Worm (Caenorhabditis elegans) whole organism, L2 larva: ENCODE data around the gene vha-7.

Source experiments
- C34F6.9 ChIP-seq: fragments of 150-350 bp; optimal IDR thresholded peaks from 2 replicates; lab custom pipeline; 2014; ENCODE audit warnings: missing biosample characterization, missing genetic modification characterization
- F13H6.1 ChIP-seq: sonication (generic microtip); optimal IDR thresholded peaks from 2 replicates; lab custom pipeline; 2016; ENCODE audit warnings: missing genetic modification characterization, missing compliant biosample characterization
- ama-1 ChIP-seq: fragments of 150-350 bp; optimal IDR thresholded peaks from 2 replicates; lab custom pipeline; 2018; ENCODE audit warnings: inconsistent platforms
- blmp-1 ChIP-seq: sonication (generic microtip); optimal IDR thresholded peaks from 2 replicates; lab custom pipeline; 2017; ENCODE audit warnings: missing genetic modification characterization, mild to moderate bottlenecking, missing compliant biosample characterization, antibody characterized with exemption, moderate library complexity; ENCODE audit not compliant: insufficient read depth
- ceh-82 ChIP-seq: fragments of 150-350 bp; optimal IDR thresholded peaks from 2 replicates; lab custom pipeline; 2014; ENCODE audit warnings: missing biosample characterization, missing genetic modification characterization
- crh-2 ChIP-seq: sonication (generic microtip); optimal IDR thresholded peaks from 2 replicates; lab custom pipeline; 2017; ENCODE audit warnings: missing biosample characterization, missing genetic modification characterization
- egl-27 ChIP-seq: sonication (generic microtip); optimal IDR thresholded peaks from 3 replicates; lab custom pipeline; 2017; ENCODE audit warnings: missing biosample characterization, missing genetic modification reagents, missing genetic modification characterization
- fos-1 ChIP-seq: fragments of 150-350 bp; optimal IDR thresholded peaks from 2 replicates; lab custom pipeline; 2014; ENCODE audit warnings: missing biosample characterization, missing genetic modification characterization
- gmeb-1 ChIP-seq: fragments of 150-350 bp; optimal IDR thresholded peaks from 2 replicates; lab custom pipeline; 2014; ENCODE audit warnings: missing biosample characterization, missing genetic modification characterization
- lin-11 ChIP-seq: fragments of 150-350 bp; sonication (generic microtip); optimal IDR thresholded peaks from 2 replicates; lab custom pipeline; 2014; ENCODE audit warnings: missing biosample characterization, missing genetic modification characterization, inconsistent platforms, mixed read lengths
- lin-39 ChIP-seq: fragments of 150-350 bp; optimal IDR thresholded peaks from 2 replicates; lab custom pipeline; 2014; ENCODE audit warnings: missing biosample characterization, missing genetic modification reagents, missing genetic modification characterization
- lsy-2 ChIP-seq, 2 experiments: fragments of 150-350 bp in 1 of 2; sonication (generic microtip) in 1 of 2; optimal IDR thresholded peaks; 2 replicates each; lab custom pipeline; 2014 to 2017; ENCODE audit warnings: missing biosample characterization in 2 of 2, missing genetic modification characterization in 2 of 2
- mab-5 ChIP-seq: fragments of 150-350 bp; optimal IDR thresholded peaks from 2 replicates; lab custom pipeline; 2014; ENCODE audit warnings: missing biosample characterization, missing genetic modification characterization
- mbf-1 ChIP-seq: sonication (generic microtip); optimal IDR thresholded peaks from 2 replicates; lab custom pipeline; 2017; ENCODE audit warnings: missing biosample characterization, missing genetic modification characterization
- nhr-11 ChIP-seq: fragments of 150-350 bp; optimal IDR thresholded peaks from 2 replicates; lab custom pipeline; 2014; ENCODE audit warnings: missing biosample characterization, missing genetic modification characterization
- nhr-129 ChIP-seq: fragments of 150-350 bp; optimal IDR thresholded peaks from 2 replicates; lab custom pipeline; 2014; ENCODE audit warnings: missing biosample characterization, missing genetic modification characterization
- nhr-237 ChIP-seq: fragments of 150-350 bp; optimal IDR thresholded peaks from 2 replicates; lab custom pipeline; 2014; ENCODE audit warnings: missing biosample characterization, missing genetic modification characterization
- nhr-25 ChIP-seq: fragments of 150-350 bp; sonication (generic microtip); optimal IDR thresholded peaks from 3 replicates; lab custom pipeline; 2014; ENCODE audit warnings: missing biosample characterization, missing genetic modification characterization
- nhr-77 ChIP-seq: fragments of 150-350 bp; optimal IDR thresholded peaks from 2 replicates; lab custom pipeline; 2014; ENCODE audit warnings: missing biosample characterization, missing genetic modification characterization
- peb-1 ChIP-seq: fragments of 150-350 bp; optimal IDR thresholded peaks from 2 replicates; lab custom pipeline; 2014; ENCODE audit warnings: missing biosample characterization, missing genetic modification characterization
- sem-4 ChIP-seq: fragments of 150-350 bp; optimal IDR thresholded peaks from 2 replicates; lab custom pipeline; 2014; ENCODE audit warnings: missing biosample characterization, missing genetic modification reagents, missing genetic modification characterization
- skn-1 ChIP-seq: sonication (generic microtip); optimal IDR thresholded peaks from 2 replicates; lab custom pipeline; 2017; ENCODE audit warnings: missing biosample characterization, missing genetic modification characterization
- sma-3 ChIP-seq: sonication (generic microtip); optimal IDR thresholded peaks from 2 replicates; lab custom pipeline; 2016; ENCODE audit warnings: missing genetic modification reagents, missing genetic modification characterization, missing compliant biosample characterization
- sma-9 ChIP-seq, 2 experiments: fragments of 150-350 bp in 1 of 2; sonication (generic microtip) in 1 of 2; optimal IDR thresholded peaks; 2 replicates each; lab custom pipeline; 2014 to 2016; ENCODE audit warnings: missing genetic modification characterization in 2 of 2, mild to moderate bottlenecking in 1 of 2, missing biosample characterization in 1 of 2, missing compliant biosample characterization in 1 of 2, missing genetic modification reagents in 1 of 2, moderate library complexity in 1 of 2
- unc-39 ChIP-seq: fragments of 150-350 bp; optimal IDR thresholded peaks from 2 replicates; lab custom pipeline; 2014; ENCODE audit warnings: missing biosample characterization, missing genetic modification characterization
- unc-55 ChIP-seq: fragments of 150-350 bp; sonication (generic microtip); optimal IDR thresholded peaks from 3 replicates; lab custom pipeline; 2014; ENCODE audit warnings: missing biosample characterization, missing genetic modification reagents, missing genetic modification characterization
- unc-62 ChIP-seq: fragments of 150-350 bp; optimal IDR thresholded peaks from 2 replicates; lab custom pipeline; 2014; ENCODE audit warnings: missing biosample characterization, missing genetic modification reagents, missing genetic modification characterization
- zag-1 ChIP-seq: fragments of 150-350 bp; optimal IDR thresholded peaks from 2 replicates; lab custom pipeline; 2014; ENCODE audit warnings: missing biosample characterization, missing genetic modification characterization
- ztf-11 ChIP-seq: sonication (generic microtip); optimal IDR thresholded peaks from 2 replicates; lab custom pipeline; 2017; ENCODE audit warnings: missing biosample characterization, missing genetic modification characterization
- ztf-4 ChIP-seq: fragments of 150-350 bp; optimal IDR thresholded peaks from 2 replicates; lab custom pipeline; 2014; ENCODE audit warnings: missing biosample characterization, missing genetic modification characterization

Gene vha-7

DNA sequence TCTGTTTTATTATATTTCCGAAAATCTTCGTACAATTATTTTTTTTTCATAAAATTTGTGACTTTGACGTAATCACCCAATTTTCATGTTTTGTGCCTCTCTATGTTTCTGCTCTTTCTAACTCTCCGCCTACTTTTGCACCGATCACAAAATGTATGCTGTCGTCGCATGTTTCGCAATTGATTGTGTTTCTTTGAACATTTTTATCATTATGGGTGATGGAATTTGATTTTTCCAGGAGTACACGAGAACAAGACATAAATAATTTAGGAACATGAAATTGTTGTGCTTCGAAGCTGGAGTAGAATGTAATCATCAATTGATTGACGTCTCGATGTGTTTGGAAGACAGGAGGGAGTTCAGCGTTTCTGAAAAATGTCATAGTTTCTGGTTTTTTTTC is 39.3 kb upstream of the vha-7 start:
- TF ChIP-seq skn-1 (tag; lab: Kevin White, UChicago) (no peak), fos-1 (tag; lab: Kevin White, UChicago) (peak; percentile 85), sma-3 (GFP tag; lab: Kevin White, UChicago) (no peak), nhr-25 (tag; lab: Kevin White, UChicago) (no peak), zag-1 (no peak), crh-2 (peak; percentile 25), ztf-11 (tag; lab: Kevin White, UChicago) (no peak), sma-9 (GFP tag; optimal IDR thresholded peaks at IDR 0.05; lab: Kevin White, UChicago) (peak; percentile 44), sma-9 (tag; optimal IDR thresholded peaks at IDR 0.05; lab: Kevin White, UChicago) (no peak)

DNA sequence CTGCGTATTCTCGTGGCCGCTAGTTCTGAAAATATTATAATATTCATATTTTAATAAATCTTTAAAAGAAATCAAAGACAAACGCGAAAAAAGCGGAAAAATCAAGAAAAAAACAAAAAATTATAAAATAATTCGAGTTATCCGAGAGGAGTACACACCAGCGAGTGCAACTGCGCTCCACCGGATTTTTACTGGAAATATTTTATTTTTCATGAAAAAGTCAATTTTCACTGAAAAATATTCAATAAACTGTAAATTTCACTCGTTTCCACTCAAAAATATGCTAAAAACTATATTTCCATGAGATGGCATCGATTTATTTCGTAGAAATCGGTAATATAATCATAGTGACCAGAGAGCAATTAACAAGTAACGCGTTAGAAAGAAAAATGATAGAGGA is 34.9 kb upstream of the vha-7 start, which contains the start of gene Y55D9A.2:
Y55D9A.2 (minus strand) TSS at position 31 of the 400 bp plus-strand sequence.
- TF ChIP-seq C34F6.9 (tag; lab: Kevin White, UChicago) (peak; percentile 50), ama-1 (lab: Kevin White, UChicago) (no peak), gmeb-1 (tag; lab: Kevin White, UChicago) (peak; percentile 63), unc-55 (GFP tag; lab: Kevin White, UChicago) (peak; percentile 46), lsy-2 (tag; optimal IDR thresholded peaks at IDR 0.05; lab: Kevin White, UChicago) (peak in 1 of 2 experiments; percentile 67), fos-1 (tag; lab: Kevin White, UChicago) (peak; percentile 29)

DNA sequence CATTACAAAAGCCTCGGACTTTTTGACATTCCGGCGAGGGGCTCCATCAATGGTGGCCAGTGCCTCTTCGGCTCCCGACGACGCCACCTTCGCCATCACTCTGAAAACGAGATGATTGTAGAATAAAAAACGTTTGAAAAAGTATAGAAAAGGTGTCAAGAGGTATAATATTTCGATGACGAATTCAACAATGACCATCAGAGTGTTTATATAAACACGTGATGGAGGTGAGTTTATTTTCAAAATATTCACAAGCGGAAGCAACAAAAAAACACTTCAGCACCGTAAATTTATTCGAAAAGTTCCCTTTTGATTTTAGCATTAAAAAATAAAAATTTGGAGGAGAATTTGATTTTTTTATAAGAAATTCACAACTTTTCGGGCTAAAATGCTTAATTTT is 25.6 kb upstream of the vha-7 start, which contains the start of gene efa-6:
efa-6 (minus strand) TSS at position 101 of the 400 bp plus-strand sequence.
- TF ChIP-seq peb-1 (tag; lab: Kevin White, UChicago) (no peak), lsy-2 (tag; optimal IDR thresholded peaks at IDR 0.05; lab: Kevin White, UChicago) (no peak), nhr-77 (tag; lab: Kevin White, UChicago) (no peak), ama-1 (lab: Kevin White, UChicago) (no peak), mab-5 (tag; lab: Kevin White, UChicago) (no peak), unc-55 (GFP tag; lab: Kevin White, UChicago) (no peak), ceh-82 (tag; lab: Kevin White, UChicago) (no peak), ztf-4 (tag; lab: Kevin White, UChicago) (no peak), zag-1 (no peak), egl-27 (tag; lab: Kevin White, UChicago) (no peak)

DNA sequence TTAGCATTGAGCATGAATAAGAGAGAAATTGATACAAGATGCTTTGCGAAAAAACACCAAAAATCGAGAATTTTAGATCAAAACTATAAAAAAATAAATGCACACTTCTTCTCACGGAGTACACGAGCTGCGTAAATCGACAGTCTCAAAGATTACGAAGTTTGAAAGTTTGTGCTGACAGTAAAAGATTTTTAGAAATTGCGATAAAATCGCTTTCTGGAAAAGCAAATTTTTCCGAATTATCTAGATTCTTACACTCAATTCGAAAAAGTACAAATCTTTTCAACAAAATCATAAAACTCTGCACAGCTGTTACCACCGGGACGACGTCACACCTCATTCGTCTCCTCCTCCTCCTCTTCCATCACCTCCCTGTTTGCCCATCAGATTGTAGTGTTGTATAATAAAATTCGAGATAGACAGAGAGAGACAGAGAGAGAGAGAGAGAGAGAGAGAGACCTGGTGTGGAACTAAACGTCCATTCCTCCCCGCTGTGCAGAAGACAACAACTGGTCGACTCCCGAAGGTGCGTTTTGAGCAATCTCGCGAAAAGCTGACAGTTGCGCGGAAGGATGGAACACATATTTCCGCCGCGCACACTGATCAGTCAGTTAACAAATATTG is 25.0 kb upstream of the vha-7 start:
- TF ChIP-seq F13H6.1 (peak; percentile 27), unc-39 (tag; lab: Kevin White, UChicago) (no peak), lin-11 (no peak), sma-3 (GFP tag; lab: Kevin White, UChicago) (no peak), C34F6.9 (tag; lab: Kevin White, UChicago) (peak; percentile 17), nhr-129 (tag; lab: Kevin White, UChicago) (peak; percentile 33), nhr-237 (tag; lab: Kevin White, UChicago) (no peak)

DNA sequence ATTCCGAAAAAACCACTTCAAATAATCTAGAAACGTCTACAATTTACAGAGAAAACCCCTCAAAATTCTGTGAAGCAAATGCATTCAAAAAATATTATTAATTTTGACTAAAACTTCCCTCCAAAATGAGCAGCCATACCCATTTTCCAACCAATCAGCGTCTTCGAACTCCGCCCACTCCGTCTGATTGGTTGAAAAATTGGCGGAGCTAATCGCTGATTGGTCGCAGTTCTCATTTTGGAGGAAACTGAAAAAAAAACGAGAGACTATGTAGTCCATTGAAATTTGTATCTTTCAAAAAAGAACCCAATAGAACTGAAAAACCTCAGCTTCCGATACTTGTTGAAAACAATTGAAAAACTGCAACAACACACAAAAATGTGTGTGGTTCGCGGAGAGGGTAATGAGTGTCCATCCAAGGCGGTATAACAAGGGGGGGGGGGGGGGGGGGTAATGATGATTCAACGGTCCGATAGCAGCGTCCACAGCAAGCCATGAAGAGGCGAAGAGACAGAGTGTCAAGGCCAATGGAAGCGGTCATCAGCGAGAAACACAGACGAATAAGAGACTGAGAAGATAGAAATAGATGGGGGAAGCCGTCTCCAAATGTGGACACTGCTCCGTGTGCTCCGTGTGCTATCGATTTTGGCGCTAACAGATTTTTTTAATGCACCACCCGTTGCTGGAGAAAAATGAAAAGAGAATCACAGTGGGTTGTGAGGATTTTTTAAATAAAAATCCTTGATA is 23.1 kb upstream of the vha-7 start:
- TF ChIP-seq unc-55 (GFP tag; lab: Kevin White, UChicago) (peak; percentile 26), crh-2 (no peak), sma-9 (GFP tag; optimal IDR thresholded peaks at IDR 0.05; lab: Kevin White, UChicago) (peak; percentile 27), sma-9 (tag; optimal IDR thresholded peaks at IDR 0.05; lab: Kevin White, UChicago) (no peak)

DNA sequence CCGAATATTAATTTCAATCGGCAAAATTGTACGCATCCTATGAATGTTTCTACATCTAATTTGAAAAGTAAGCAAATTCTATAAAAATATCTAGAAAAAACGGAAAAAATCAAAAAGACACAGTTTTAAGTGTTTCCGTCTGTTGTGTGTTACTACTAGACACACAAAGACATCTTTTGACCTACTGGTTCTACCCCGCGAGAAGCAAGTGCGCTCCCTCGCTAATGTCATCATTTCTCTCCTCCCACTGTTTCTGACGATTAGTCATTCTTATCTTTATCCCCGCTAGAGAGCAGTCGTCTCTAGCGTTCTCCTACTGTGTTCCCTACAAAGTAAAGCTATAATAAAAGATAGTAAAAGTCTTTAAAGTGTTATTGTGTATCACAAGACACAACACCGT is 22.3 kb upstream of the vha-7 start:
- TF ChIP-seq blmp-1 (tag; lab: Kevin White, UChicago), result no peak
- no peak for TF ChIP-seq C34F6.9 (tag; lab: Kevin White, UChicago)
- no peak for TF ChIP-seq fos-1 (tag; lab: Kevin White, UChicago)
- TF ChIP-seq nhr-25 (tag; lab: Kevin White, UChicago), result no peak
- no peak for TF ChIP-seq crh-2
- TF ChIP-seq gmeb-1 (tag; lab: Kevin White, UChicago), result no peak
- no peak for TF ChIP-seq nhr-11 (tag; lab: Kevin White, UChicago)
- TF ChIP-seq sem-4, result no peak
- no peak for TF ChIP-seq unc-39 (tag; lab: Kevin White, UChicago)
- TF ChIP-seq mab-5 (tag; lab: Kevin White, UChicago), result no peak
- no peak for TF ChIP-seq mbf-1 (tag; lab: Kevin White, UChicago)
- no peak for TF ChIP-seq lin-39 (tag; lab: Kevin White, UChicago)
- no peak for TF ChIP-seq peb-1 (tag; lab: Kevin White, UChicago)
- no peak for TF ChIP-seq sma-3 (GFP tag; lab: Kevin White, UChicago)
- TF ChIP-seq unc-62, result no peak
- TF ChIP-seq, all 48 proteins: peak for 0
